Worm (Caenorhabditis elegans) whole organism, L4 larva: ENCODE data around the gene T15B7.15.
A peak's percentile ranks its signal among the peaks of the same experiment; 100 is the strongest.

Experiments
- D1046.2 ChIP-seq: fragments of 200-800 bp; sonication (Bioruptor generic); IDR thresholded peaks from 2 replicates; pipeline ENCODE4 v1.3.6; 2022; ENCODE audit warnings: missing genetic modification characterization, missing compliant biosample characterization
- F37D6.2 ChIP-seq: sonication (generic microtip); optimal IDR thresholded peaks from 2 replicates; lab custom pipeline; 2016; ENCODE audit warnings: mild to moderate bottlenecking, missing genetic modification characterization, missing compliant biosample characterization
- F44E2.7 ChIP-seq: fragments of 200-800 bp; sonication (Bioruptor generic); IDR thresholded peaks from 2 replicates; pipeline ENCODE4 v2.1.2; 2022; ENCODE audit warnings: missing genetic modification characterization, missing compliant biosample characterization
- T20F7.1 ChIP-seq: fragments of 200-800 bp; sonication (Bioruptor generic); optimal IDR thresholded peaks from 2 replicates; lab custom pipeline; 2018; ENCODE audit warnings: mild to moderate bottlenecking, missing genetic modification characterization, missing compliant biosample characterization
- Y105C5A.15 ChIP-seq: fragments of 200-800 bp; sonication (Bioruptor generic); IDR thresholded peaks from 2 replicates; pipeline ENCODE4 v1.3.6; 2022; ENCODE audit warnings: missing genetic modification characterization, missing compliant biosample characterization
- Y75B8A.6 ChIP-seq: fragments of 200-800 bp; sonication (Bioruptor generic); IDR thresholded peaks from 2 replicates; pipeline ENCODE4 v1.3.6; 2022; ENCODE audit warnings: missing genetic modification reagents, missing genetic modification characterization, missing compliant biosample characterization
- ZK337.2 ChIP-seq: fragments of 200-800 bp; sonication (Bioruptor generic); IDR thresholded peaks from 2 replicates; pipeline ENCODE4 v1.3.6; 2022; ENCODE audit warnings: missing genetic modification reagents, missing genetic modification characterization, missing compliant biosample characterization
- aha-1 ChIP-seq: fragments of 150-350 bp; peaks from one replicate; lab custom pipeline; 2014; ENCODE audit warnings: missing biosample characterization, missing genetic modification characterization
- arid-1 ChIP-seq: fragments of 200-800 bp; sonication (Bioruptor generic); conservative IDR thresholded peaks from 2 replicates; pipeline ENCODE4 v1.3.6; 2022; ENCODE audit warnings: missing genetic modification reagents, missing genetic modification characterization, missing compliant biosample characterization
- ceh-20 ChIP-seq: fragments of 200-800 bp; sonication (Bioruptor generic); IDR thresholded peaks from 2 replicates; pipeline ENCODE4 v1.3.6; 2022; ENCODE audit warnings: missing genetic modification reagents, missing genetic modification characterization, missing compliant biosample characterization
- ceh-28 ChIP-seq: fragments of 150-350 bp; optimal IDR thresholded peaks from 2 replicates; lab custom pipeline; 2014; ENCODE audit warnings: missing biosample characterization, missing genetic modification reagents, missing genetic modification characterization
- cey-2 ChIP-seq: sonication (generic microtip); optimal IDR thresholded peaks from 3 replicates; lab custom pipeline; 2017; ENCODE audit warnings: missing genetic modification characterization, mild to moderate bottlenecking, missing compliant biosample characterization, antibody characterized with exemption, borderline replicate concordance; ENCODE audit not compliant: insufficient read depth
- ctbp-1 ChIP-seq: fragments of 200-800 bp; sonication (Bioruptor generic); IDR thresholded peaks from 2 replicates; pipeline ENCODE4 v1.3.6; 2022; ENCODE audit warnings: missing genetic modification reagents, missing genetic modification characterization, missing compliant biosample characterization
- daf-12 ChIP-seq: fragments of 150-350 bp; optimal IDR thresholded peaks from 2 replicates; lab custom pipeline; 2014; ENCODE audit warnings: missing biosample characterization, missing genetic modification reagents, missing genetic modification characterization
- dmd-6 ChIP-seq: fragments of 200-800 bp; sonication (Bioruptor generic); IDR thresholded peaks from 2 replicates; pipeline ENCODE4 v1.3.6; 2022; ENCODE audit warnings: missing genetic modification reagents, missing genetic modification characterization, missing compliant biosample characterization
- dpl-1 ChIP-seq: fragments of 150-350 bp; optimal IDR thresholded peaks from 2 replicates; lab custom pipeline; 2014; ENCODE audit warnings: missing biosample characterization, missing genetic modification reagents, missing genetic modification characterization
- egl-27 ChIP-seq: sonication (generic microtip); optimal IDR thresholded peaks from 3 replicates; lab custom pipeline; 2017; ENCODE audit warnings: missing biosample characterization, missing genetic modification reagents, missing genetic modification characterization
- fkh-10 ChIP-seq: fragments of 150-350 bp; optimal IDR thresholded peaks from 2 replicates; lab custom pipeline; 2014; ENCODE audit warnings: missing biosample characterization, missing genetic modification reagents, missing genetic modification characterization
- gei-8 ChIP-seq: fragments of 200-800 bp; sonication (Bioruptor generic); optimal IDR thresholded peaks from 2 replicates; lab custom pipeline; 2018; ENCODE audit warnings: mild to moderate bottlenecking, missing genetic modification characterization, missing compliant biosample characterization
- hlh-30 ChIP-seq: sonication (generic microtip); optimal IDR thresholded peaks from 2 replicates; lab custom pipeline; 2017; ENCODE audit warnings: antibody characterized with exemption, mild to moderate bottlenecking, missing genetic modification characterization, missing compliant biosample characterization; ENCODE audit not compliant: insufficient read depth
- hmg-1.1 ChIP-seq: fragments of 200-800 bp; sonication (Bioruptor generic); IDR thresholded peaks from 2 replicates; pipeline ENCODE4 v1.3.6; 2022; ENCODE audit warnings: missing genetic modification reagents, missing genetic modification characterization, missing compliant biosample characterization
- lin-1 ChIP-seq: fragments of 200-800 bp; sonication (Bioruptor generic); IDR thresholded peaks from 2 replicates; pipeline ENCODE4 v1.3.6; 2022; ENCODE audit warnings: missing genetic modification reagents, missing genetic modification characterization, missing compliant biosample characterization
- lin-15B ChIP-seq: fragments of 150-350 bp; sonication (generic microtip); optimal IDR thresholded peaks from 3 replicates; lab custom pipeline; 2014; ENCODE audit warnings: missing biosample characterization, missing genetic modification characterization
- madf-5 ChIP-seq, 2 experiments: fragments of 200-800 bp; sonication (Bioruptor generic); IDR thresholded peaks; 2 replicates each; pipeline ENCODE4 v1.3.6; 2022; ENCODE audit warnings: missing compliant biosample characterization in 2 of 2, missing genetic modification characterization in 2 of 2
- nhr-102 ChIP-seq: sonication (generic microtip); optimal IDR thresholded peaks from 2 replicates; lab custom pipeline; 2016; ENCODE audit warnings: mild to moderate bottlenecking, missing genetic modification characterization, moderate library complexity, missing compliant biosample characterization
- nhr-237 ChIP-seq: sonication (generic microtip); optimal IDR thresholded peaks from 2 replicates; lab custom pipeline; 2017; ENCODE audit warnings: missing biosample characterization, missing genetic modification characterization
- nhr-25 ChIP-seq: sonication (generic microtip); optimal IDR thresholded peaks from 2 replicates; lab custom pipeline; 2017; ENCODE audit warnings: missing genetic modification characterization, mild to moderate bottlenecking, missing compliant biosample characterization, antibody characterized with exemption, moderate library complexity, borderline replicate concordance; ENCODE audit not compliant: insufficient read depth
- nhr-28 ChIP-seq: fragments of 150-350 bp; optimal IDR thresholded peaks from 2 replicates; lab custom pipeline; 2014; ENCODE audit warnings: missing biosample characterization, missing genetic modification characterization
- nhr-48 ChIP-seq: sonication (generic microtip); optimal IDR thresholded peaks from 2 replicates; lab custom pipeline; 2016; ENCODE audit warnings: mild to moderate bottlenecking, missing genetic modification characterization, missing compliant biosample characterization
- nhr-6 ChIP-seq: fragments of 150-350 bp; optimal IDR thresholded peaks from 2 replicates; lab custom pipeline; 2014; ENCODE audit warnings: missing biosample characterization, missing genetic modification characterization
- set-16 ChIP-seq: fragments of 200-800 bp; sonication (Bioruptor generic); IDR thresholded peaks from 2 replicates; pipeline ENCODE4 v1.3.6; 2022; ENCODE audit warnings: missing genetic modification reagents, missing genetic modification characterization, missing compliant biosample characterization
- snpc-1.2 ChIP-seq: fragments of 200-800 bp; sonication (Bioruptor generic); IDR thresholded peaks from 2 replicates; pipeline ENCODE4 v1.3.6; 2022; ENCODE audit warnings: missing genetic modification reagents, missing genetic modification characterization, missing compliant biosample characterization
- spr-3 ChIP-seq: fragments of 200-800 bp; sonication (Bioruptor generic); optimal IDR thresholded peaks from 2 replicates; lab custom pipeline; 2018; ENCODE audit warnings: mild to moderate bottlenecking, missing genetic modification characterization, missing compliant biosample characterization
- tag-97 ChIP-seq: fragments of 200-800 bp; sonication (Bioruptor generic); IDR thresholded peaks from 2 replicates; pipeline ENCODE4 v1.3.6; 2022; ENCODE audit warnings: missing genetic modification characterization, missing compliant biosample characterization
- unc-130 ChIP-seq: sonication (generic microtip); optimal IDR thresholded peaks from 2 replicates; lab custom pipeline; 2016; ENCODE audit warnings: missing genetic modification reagents, missing genetic modification characterization, missing compliant biosample characterization
- vab-7 ChIP-seq: fragments of 200-800 bp; sonication (Bioruptor generic); IDR thresholded peaks from 2 replicates; pipeline ENCODE4 v1.3.6; 2022; ENCODE audit warnings: missing genetic modification reagents, missing genetic modification characterization, missing compliant biosample characterization
- zip-2 ChIP-seq: fragments of 150-350 bp; optimal IDR thresholded peaks from 2 replicates; lab custom pipeline; 2014; ENCODE audit warnings: missing biosample characterization, missing genetic modification characterization

Gene T15B7.15

ce11 chrV:6831539-6831938 lies 6.9 kb downstream of the T15B7.15 start:
- TF ChIP-seq D1046.2 (0 out of 2 replicates have a peak, but pooled peaks have one; percentile 27), set-16 (GFP tag; lab: Robert Waterston, UW) (peak; percentile 97), hmg-1.1 (GFP tag; lab: Robert Waterston, UW) (no peak), egl-27 (tag; lab: Kevin White, UChicago) (no peak), madf-5 (GFP tag; IDR thresholded peaks at IDR 0.05; lab: Robert Waterston, UW) (no peak), vab-7 (GFP tag; lab: Robert Waterston, UW) (0 out of 2 replicates have a peak, but pooled peaks have one; percentile 5)

- TF ChIP-seq ceh-20 = no peak
- TF ChIP-seq nhr-28 (tag; lab: Kevin White, UChicago) = peak; percentile 9
Observed at ce11 chrV:6830755-6831227, 7.7 kb downstream of the T15B7.15 start, which contains the start of gene col-142. col-142 (plus strand) TSS chrV:6831177.

ce11 chrV:6830075-6830474 lies 8.4 kb downstream of the T15B7.15 start:
- TF ChIP-seq vab-7 (GFP tag; lab: Robert Waterston, UW) (no peak), aha-1 (peak; percentile 36), tag-97 (GFP tag; lab: Robert Waterston, UW) (no peak), set-16 (GFP tag; lab: Robert Waterston, UW) (peak; percentile 97)
- TF ChIP-seq, all 104 proteins: peak for 2

ce11 chrV:6829404-6829803 lies 9.1 kb downstream of the T15B7.15 start, which contains the start of gene col-141:
col-141 (plus strand) TSS chrV:6829704.
- TF ChIP-seq cey-2 (tag; lab: Kevin White, UChicago) (no peak), F37D6.2 (tag; lab: Kevin White, UChicago) (no peak), nhr-6 (no peak), F44E2.7 (GFP tag; lab: Robert Waterston, UW) (no peak), snpc-1.2 (GFP tag; lab: Robert Waterston, UW) (no peak), zip-2 (tag; lab: Kevin White, UChicago) (no peak), ceh-28 (tag; lab: Kevin White, UChicago) (no peak), nhr-237 (tag; lab: Kevin White, UChicago) (no peak), daf-12 (tag; lab: Kevin White, UChicago) (no peak), Y75B8A.6 (GFP tag; lab: Robert Waterston, UW) (no peak), lin-1 (GFP tag; lab: Robert Waterston, UW) (no peak), hlh-30 (tag; lab: Kevin White, UChicago) (no peak), dpl-1 (no peak), vab-7 (GFP tag; lab: Robert Waterston, UW) (no peak)
- TF ChIP-seq, all 104 proteins: peak for 0

- TF ChIP-seq nhr-48 (tag; lab: Kevin White, UChicago) (no peak), arid-1 (GFP tag; lab: Robert Waterston, UW) (no peak), spr-3 (GFP tag; lab: Kevin White, UChicago) (no peak), gei-8 (GFP tag; lab: Kevin White, UChicago) (no peak), lin-15B (no peak), dmd-6 (no peak), fkh-10 (no peak), ZK337.2 (no peak), F44E2.7 (GFP tag; lab: Robert Waterston, UW) (no peak), unc-130 (GFP tag; lab: Kevin White, UChicago) (no peak), Y105C5A.15 (no peak), nhr-102 (tag; lab: Kevin White, UChicago) (no peak), T20F7.1 (GFP tag; lab: Kevin White, UChicago) (no peak), ctbp-1 (GFP tag; lab: Robert Waterston, UW) (no peak), nhr-25 (tag; lab: Kevin White, UChicago) (no peak), zip-2 (tag; lab: Kevin White, UChicago) (no peak)
Observed at ce11 chrV:6828786-6829185, 9.7 kb downstream of the T15B7.15 start, which contains the start of gene dmsr-15. dmsr-15 (minus strand) TSS chrV:6828886.
